Fruit fly (Drosophila melanogaster) whole organism, embryonic: ENCODE results near the gene CG46463.

ENCODE experiments used
- ATbp ChIP-seq: fragments of 200-800 bp; sonication (Bioruptor generic); optimal IDR thresholded peaks from 2 replicates; lab custom pipeline; 2017; ENCODE audit warnings: missing biosample characterization, mild to moderate bottlenecking, missing genetic modification characterization, missing genetic modification reagents
- Asciz ChIP-seq: fragments of 200-800 bp; sonication (Bioruptor generic); optimal IDR thresholded peaks from 2 replicates; lab custom pipeline; 2017; ENCODE audit warnings: missing biosample characterization, mild to moderate bottlenecking, missing genetic modification characterization, missing genetic modification reagents
- C15 ChIP-seq: fragments of 200-800 bp; sonication (Bioruptor generic); IDR thresholded peaks from 3 replicates; pipeline ENCODE4 v1.3.6; 2022; ENCODE audit warnings: missing biosample characterization, missing genetic modification characterization
- CG10274 ChIP-seq: fragments of 200-800 bp; sonication (Bioruptor generic); optimal IDR thresholded peaks from 3 replicates; lab custom pipeline; 2017; ENCODE audit warnings: missing biosample characterization, mild to moderate bottlenecking, missing genetic modification characterization
- CG10321 ChIP-seq: fragments of 200-800 bp; sonication (Bioruptor generic); IDR thresholded peaks from 2 replicates; pipeline ENCODE4 v1.3.6; 2022; ENCODE audit warnings: missing biosample characterization, missing genetic modification characterization
- CG10462 ChIP-seq: fragments of 200-800 bp; sonication (Bioruptor generic); optimal IDR thresholded peaks from 2 replicates; lab custom pipeline; 2016; ENCODE audit warnings: missing biosample characterization, missing genetic modification characterization
- CG11398 ChIP-seq: fragments of 200-800 bp; sonication (Bioruptor generic); optimal IDR thresholded peaks from 2 replicates; lab custom pipeline; 2016; ENCODE audit warnings: missing biosample characterization, missing genetic modification characterization
- CG13624 ChIP-seq: fragments of 200-800 bp; sonication (Bioruptor generic); optimal IDR thresholded peaks from 2 replicates; lab custom pipeline; 2016; ENCODE audit warnings: missing biosample characterization, missing genetic modification characterization
- CG13775 ChIP-seq: fragments of 200-800 bp; sonication (Bioruptor generic); optimal IDR thresholded peaks from 3 replicates; lab custom pipeline; 2017; ENCODE audit warnings: missing biosample characterization, mild to moderate bottlenecking, missing genetic modification characterization
- CG14667 ChIP-seq: fragments of 200-800 bp; sonication (Bioruptor generic); IDR thresholded peaks from 2 replicates; pipeline ENCODE4 v1.3.6; 2022; ENCODE audit warnings: missing biosample characterization, missing genetic modification characterization
- CG16815 ChIP-seq: fragments of 200-800 bp; sonication (Bioruptor generic); optimal IDR thresholded peaks from 3 replicates; lab custom pipeline; 2017; ENCODE audit warnings: missing biosample characterization, mild to moderate bottlenecking, missing genetic modification characterization
- CG17186 ChIP-seq: fragments of 200-800 bp; sonication (Bioruptor generic); optimal IDR thresholded peaks from 3 replicates; lab custom pipeline; 2017; ENCODE audit warnings: missing biosample characterization, missing genetic modification reagents, missing genetic modification characterization
- CG17385 ChIP-seq: fragments of 200-800 bp; sonication (Bioruptor generic); optimal IDR thresholded peaks from 3 replicates; lab custom pipeline; 2018; ENCODE audit warnings: missing biosample characterization, mild to moderate bottlenecking, missing genetic modification characterization
- CG18011 ChIP-seq: fragments of 200-800 bp; sonication (Bioruptor generic); optimal IDR thresholded peaks from 2 replicates; lab custom pipeline; 2017; ENCODE audit warnings: missing biosample characterization, missing genetic modification characterization, mild to moderate bottlenecking, moderate library complexity, missing genotype
- CG32772 ChIP-seq: fragments of 200-800 bp; sonication (Bioruptor generic); IDR thresholded peaks from 2 replicates; pipeline ENCODE4 v1.3.6; 2022; ENCODE audit warnings: missing biosample characterization, missing genetic modification characterization
- CG3281 ChIP-seq: fragments of 200-800 bp; sonication (Bioruptor generic); optimal IDR thresholded peaks from 3 replicates; lab custom pipeline; 2017; ENCODE audit warnings: missing biosample characterization, mild to moderate bottlenecking, missing genetic modification characterization
- CG33213 ChIP-seq: fragments of 200-800 bp; sonication (Bioruptor generic); optimal IDR thresholded peaks from 3 replicates; lab custom pipeline; 2016; ENCODE audit warnings: missing biosample characterization, missing genetic modification characterization
- CG34376 ChIP-seq: fragments of 200-800 bp; sonication (Bioruptor generic); optimal IDR thresholded peaks from 2 replicates; lab custom pipeline; 2018; ENCODE audit warnings: missing biosample characterization, mild to moderate bottlenecking, missing genetic modification characterization
- CG3838 ChIP-seq: fragments of 200-800 bp; sonication (Bioruptor generic); optimal IDR thresholded peaks from 3 replicates; lab custom pipeline; 2016; ENCODE audit warnings: missing biosample characterization, missing genetic modification characterization
- CG42726 ChIP-seq: fragments of 200-800 bp; sonication (Bioruptor generic); IDR thresholded peaks from 2 replicates; pipeline ENCODE4 v1.3.6; 2022; ENCODE audit warnings: missing biosample characterization, missing genetic modification characterization; ENCODE audit not compliant: partially characterized antibody
- CG5180 ChIP-seq: fragments of 200-800 bp; sonication (Bioruptor generic); optimal IDR thresholded peaks from 3 replicates; lab custom pipeline; 2017; ENCODE audit warnings: missing biosample characterization, missing genetic modification characterization, mild to moderate bottlenecking, moderate library complexity, missing genetic modification reagents
- CG6254 ChIP-seq: fragments of 200-800 bp; sonication (Bioruptor generic); optimal IDR thresholded peaks from 3 replicates; lab custom pipeline; 2017; ENCODE audit warnings: mild to moderate bottlenecking, missing biosample characterization, missing genetic modification reagents, missing genetic modification characterization
- CG7271 ChIP-seq: fragments of 200-800 bp; sonication (Bioruptor generic); optimal IDR thresholded peaks from 2 replicates; lab custom pipeline; 2018; ENCODE audit warnings: missing biosample characterization, mild to moderate bottlenecking, missing genetic modification characterization, moderate library complexity
- CkIIα-i1 ChIP-seq: fragments of 200-800 bp; sonication (Bioruptor generic); IDR thresholded peaks from 2 replicates; pipeline ENCODE4 v1.3.6; 2022; ENCODE audit warnings: missing biosample characterization, missing genetic modification characterization
- Dad ChIP-seq: fragments of 200-800 bp; sonication (Bioruptor generic); optimal IDR thresholded peaks from 3 replicates; lab custom pipeline; 2016; ENCODE audit warnings: missing biosample characterization, missing genetic modification characterization
- Dfd ChIP-seq, 2 experiments: fragments of >200 bp; optimal IDR thresholded peaks; 2 replicates each; lab custom pipeline; 2017; ENCODE audit warnings: missing biosample characterization in 2 of 2, missing genetic modification characterization in 2 of 2
- Drgx ChIP-seq: fragments of 200-800 bp; sonication (Bioruptor generic); IDR thresholded peaks from 2 replicates; pipeline ENCODE4 v1.3.6; 2022; ENCODE audit warnings: missing biosample characterization, missing genetic modification characterization
- HmgD ChIP-seq: fragments of 200-800 bp; sonication (Bioruptor generic); optimal IDR thresholded peaks from 3 replicates; lab custom pipeline; 2016; ENCODE audit warnings: missing biosample characterization, missing genetic modification characterization
- Hr39 ChIP-seq: fragments of >200 bp; optimal IDR thresholded peaks from 2 replicates; lab custom pipeline; 2017
- Lpt ChIP-seq: fragments of >200 bp; optimal IDR thresholded peaks from 2 replicates; lab custom pipeline; 2018; ENCODE audit warnings: missing biosample characterization, missing genetic modification characterization
- Mad ChIP-seq: fragments of 200-800 bp; sonication (Bioruptor generic); optimal IDR thresholded peaks from 2 replicates; lab custom pipeline; 2016; ENCODE audit warnings: missing biosample characterization, missing genetic modification characterization
- Med ChIP-seq: fragments of 200-800 bp; sonication (Bioruptor generic); peaks from one replicate; lab custom pipeline; 2016; ENCODE audit warnings: missing biosample characterization, missing genetic modification characterization, mild to moderate bottlenecking, inconsistent platforms, moderate library complexity
- Opbp ChIP-seq: fragments of 200-800 bp; sonication (Bioruptor generic); IDR thresholded peaks from 3 replicates; pipeline ENCODE4 v1.3.6; 2022; ENCODE audit warnings: missing biosample characterization, missing genetic modification characterization; ENCODE audit not compliant: partially characterized antibody
- Pdp1 ChIP-seq, 2 experiments: fragments of 200-800 bp; sonication (Bioruptor generic); optimal IDR thresholded peaks; 3 replicates each; lab custom pipeline; 2016; ENCODE audit warnings: missing biosample characterization in 2 of 2, missing genetic modification characterization in 2 of 2, mild to moderate bottlenecking in 1 of 2, moderate library complexity in 1 of 2
- Six4 ChIP-seq: fragments of 200-800 bp; sonication (Bioruptor generic); optimal IDR thresholded peaks from 2 replicates; lab custom pipeline; 2016; ENCODE audit warnings: missing biosample characterization, missing genetic modification characterization
- Sox100B ChIP-seq: fragments of 200-800 bp; sonication (Bioruptor generic); optimal IDR thresholded peaks from 3 replicates; lab custom pipeline; 2018; ENCODE audit warnings: missing biosample characterization, mild to moderate bottlenecking, missing genetic modification characterization
- Ssrp ChIP-seq: fragments of 200-800 bp; sonication (Bioruptor generic); optimal IDR thresholded peaks from 2 replicates; lab custom pipeline; 2018; ENCODE audit warnings: missing biosample characterization, mild to moderate bottlenecking, missing genetic modification characterization, moderate library complexity
- Tbp ChIP-seq: fragments of >200 bp; optimal IDR thresholded peaks from 2 replicates; lab custom pipeline; 2018; ENCODE audit warnings: missing biosample characterization, missing genetic modification characterization
- Vsx1 ChIP-seq: fragments of 200-800 bp; sonication (Bioruptor generic); optimal IDR thresholded peaks from 2 replicates; lab custom pipeline; 2017; ENCODE audit warnings: missing biosample characterization, mild to moderate bottlenecking, missing genetic modification characterization, missing genetic modification reagents
- corto ChIP-seq: fragments of 200-800 bp; sonication (Bioruptor generic); optimal IDR thresholded peaks from 2 replicates; lab custom pipeline; 2016; ENCODE audit warnings: missing biosample characterization, mild to moderate bottlenecking, missing genetic modification characterization, moderate library complexity
- cwo ChIP-seq: fragments of 200-800 bp; sonication (Bioruptor generic); optimal IDR thresholded peaks from 3 replicates; lab custom pipeline; 2017; ENCODE audit warnings: missing biosample characterization, missing genetic modification characterization, mild to moderate bottlenecking, moderate library complexity, missing genetic modification reagents
- esg ChIP-seq: fragments of 200-800 bp; sonication (Bioruptor generic); conservative IDR thresholded peaks from 2 replicates; pipeline ENCODE4 v1.3.6; 2022; ENCODE audit warnings: missing biosample characterization, missing genetic modification characterization
- fd102C ChIP-seq: fragments of 200-800 bp; sonication (Bioruptor generic); optimal IDR thresholded peaks from 2 replicates; lab custom pipeline; 2018; ENCODE audit warnings: missing biosample characterization, mild to moderate bottlenecking, missing genetic modification characterization, moderate library complexity
- gce ChIP-seq: fragments of 200-800 bp; sonication (Bioruptor generic); IDR thresholded peaks from 3 replicates; pipeline ENCODE4 v1.3.6; 2022; ENCODE audit warnings: missing biosample characterization, missing genetic modification characterization
- jigr1 ChIP-seq: fragments of 200-800 bp; sonication (Bioruptor generic); IDR thresholded peaks from 3 replicates; pipeline ENCODE4 v1.3.6; 2022; ENCODE audit warnings: missing biosample characterization, missing genetic modification characterization
- kni ChIP-seq: fragments of 200-800 bp; sonication (Bioruptor generic); optimal IDR thresholded peaks from 3 replicates; lab custom pipeline; 2017; ENCODE audit warnings: mild to moderate bottlenecking, missing biosample characterization, missing genetic modification reagents, missing genetic modification characterization
- nerfin-1 ChIP-seq: fragments of 200-800 bp; sonication (Bioruptor generic); optimal IDR thresholded peaks from 3 replicates; lab custom pipeline; 2019; ENCODE audit warnings: missing biosample characterization, mild to moderate bottlenecking, missing genetic modification characterization, moderate library complexity
- otp ChIP-seq: fragments of 200-800 bp; sonication (Bioruptor generic); IDR thresholded peaks from 3 replicates; pipeline ENCODE4, ENCODE4 v1.3.6; 2022; ENCODE audit warnings: missing biosample characterization, missing genetic modification characterization
- pum ChIP-seq: fragments of 200-800 bp; sonication (Bioruptor generic); optimal IDR thresholded peaks from 2 replicates; lab custom pipeline; 2016; ENCODE audit warnings: missing biosample characterization, missing genetic modification characterization
- sisA ChIP-seq: fragments of 200-800 bp; sonication (Bioruptor generic); IDR thresholded peaks from 2 replicates; pipeline ENCODE4 v1.3.6; 2022; ENCODE audit warnings: missing biosample characterization, missing genetic modification characterization
- toy ChIP-seq: fragments of 200-800 bp; sonication (Bioruptor generic); IDR thresholded peaks from 2 replicates; pipeline ENCODE4 v1.3.6; 2022; ENCODE audit warnings: missing biosample characterization, missing genetic modification characterization

The CG46463 gene

DNA sequence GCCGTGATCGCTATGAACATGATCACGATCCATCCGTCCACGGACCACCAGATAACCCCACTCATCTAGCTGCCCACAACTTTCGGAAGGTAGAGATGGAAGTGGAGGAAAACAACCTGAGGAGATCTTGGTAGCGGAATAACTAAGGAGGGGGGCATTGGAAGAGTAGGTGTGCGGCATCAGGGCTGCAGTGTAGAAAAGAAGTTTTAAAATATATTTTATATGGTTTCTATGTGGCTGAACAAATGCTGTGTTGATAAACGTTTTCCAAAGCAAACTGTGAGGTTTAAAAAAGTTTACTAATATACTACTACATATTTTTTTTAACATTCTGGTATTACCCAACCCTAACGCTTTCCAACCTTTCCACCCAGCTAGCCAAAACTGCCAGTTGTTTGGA, 26.2 kb upstream of the CG46463 start (continued):
- TF ChIP-seq fd102C (no peak), Med (peak; percentile 76), cwo (GFP tag; lab: Kevin White, UChicago) (no peak), CG34376 (GFP tag; lab: Kevin White, UChicago) (no peak), Drgx (GFP tag; lab: Robert Waterston, UW) (peak; percentile 46; the same call in 1 of the 2 replicates), C15 (no peak), CkIIα-i1 (GFP tag; lab: Robert Waterston, UW) (no peak), sisA (GFP tag; lab: Robert Waterston, UW) (peak; percentile 29; the same call in 1 of the 2 replicates), CG13624 (GFP tag; lab: Kevin White, UChicago) (no peak), toy (no peak), esg (GFP tag; lab: Robert Waterston, UW) (0 out of 2 replicates have a peak, but pooled peaks have one; percentile 15), Dfd (GFP tag; optimal IDR thresholded peaks at IDR 0.05; lab: Kevin White, UChicago) (no peak), CG18011 (GFP tag; lab: Kevin White, UChicago) (no peak), CG11398 (no peak), otp (GFP tag; lab: Robert Waterston, UW) (peak; percentile 75; the same call in 2 of the 3 replicates), Sox100B (GFP tag; lab: Kevin White, UChicago) (peak; percentile 18), CG10274 (no peak), CG10321 (GFP tag; lab: Robert Waterston, UW) (no peak), CG17385 (GFP tag; lab: Kevin White, UChicago) (peak; percentile 30), corto (GFP tag; lab: Kevin White, UChicago) (no peak), CG7271 (no peak), Opbp (GFP tag; lab: Robert Waterston, UW) (no peak), Lpt (GFP tag; lab: Kevin White, UChicago) (no peak), CG5180 (no peak), CG32772 (GFP tag; lab: Robert Waterston, UW) (peak; percentile 43; the same call in 1 of the 2 replicates), CG16815 (GFP tag; lab: Kevin White, UChicago) (no peak), CG14667 (no peak), CG33213 (GFP tag; lab: Kevin White, UChicago) (no peak), CG42726 (GFP tag; lab: Robert Waterston, UW) (no peak), pum (GFP tag; lab: Kevin White, UChicago) (no peak), gce (GFP tag; lab: Robert Waterston, UW) (0 out of 3 replicates have a peak, but pooled peaks have one; percentile 14), jigr1 (GFP tag; lab: Robert Waterston, UW) (no peak), CG13775 (GFP tag; lab: Kevin White, UChicago) (no peak), Ssrp (tag; lab: Kevin White, UChicago) (peak; percentile 18), Pdp1 (GFP tag; optimal IDR thresholded peaks at IDR 0.05; lab: Kevin White, UChicago) (no peak), Hr39 (lab: Kevin White, UChicago) (no peak), Six4 (GFP tag; lab: Kevin White, UChicago) (no peak), CG3838 (GFP tag; lab: Kevin White, UChicago) (no peak), CG6254 (GFP tag; lab: Kevin White, UChicago) (peak; percentile 37), HmgD (no peak), Mad (GFP tag; lab: Kevin White, UChicago) (no peak), Vsx1 (no peak), Dad (GFP tag; lab: Kevin White, UChicago) (no peak), CG10462 (GFP tag; lab: Kevin White, UChicago) (no peak), nerfin-1 (no peak), CG3281 (GFP tag; lab: Kevin White, UChicago) (no peak), kni (no peak), Asciz (peak; percentile 18), Tbp (GFP tag; lab: Kevin White, UChicago) (no peak), ATbp (peak; percentile 42), CG17186 (GFP tag; lab: Kevin White, UChicago) (no peak)
